Worm (Caenorhabditis elegans): ENCODE measurements around the gene fbxa-167.

ce11 chrII:13596505-13596977 lies 44.7 kb upstream of the fbxa-167 start, which contains the start of the genes fbxc-23 and csc-1:
- TF ChIP-seq flt-1 (GFP tag; IDR thresholded peaks at IDR 0.05) (no peak), ztf-29 (GFP tag; IDR thresholded peaks at IDR 0.05) (no peak), tab-1 (GFP tag; IDR thresholded peaks at IDR 0.05) (no peak)
